Worm (Caenorhabditis elegans) whole organism, L1 larva: ENCODE measurements around the gene Y55B1BL.1.

ENCODE experiments used
- ces-1 ChIP-seq: fragments of 150-350 bp; optimal IDR thresholded peaks from 2 replicates; lab custom pipeline; 2014; ENCODE audit warnings: missing biosample characterization, missing genetic modification reagents, missing genetic modification characterization
- elt-3 ChIP-seq, 6 experiments: fragments of 150-350 bp in 1 of 6; sonication (generic microtip); optimal IDR thresholded peaks; 2 replicates each; lab custom pipeline; 2017 to 2018; ENCODE audit warnings: missing biosample characterization in 6 of 6, missing genetic modification characterization in 6 of 6, inconsistent platforms in 1 of 6
- fkh-10 ChIP-seq: sonication (generic microtip); optimal IDR thresholded peaks from 2 replicates; lab custom pipeline; 2017; ENCODE audit warnings: missing biosample characterization, missing genetic modification reagents, missing genetic modification characterization
- jun-1 ChIP-seq: fragments of 150-350 bp; optimal IDR thresholded peaks from 2 replicates; lab custom pipeline; 2014; ENCODE audit warnings: missing biosample characterization, missing genetic modification reagents, missing genetic modification characterization
- lin-15B ChIP-seq: fragments of 150-350 bp; sonication (generic microtip); optimal IDR thresholded peaks from 3 replicates; lab custom pipeline; 2014; ENCODE audit warnings: missing biosample characterization, missing genetic modification characterization
- lin-39 ChIP-seq: fragments of 150-350 bp; optimal IDR thresholded peaks from 2 replicates; lab custom pipeline; 2014; ENCODE audit warnings: missing biosample characterization, missing genetic modification reagents, missing genetic modification characterization
- nhr-12 ChIP-seq: sonication (generic microtip); optimal IDR thresholded peaks from 2 replicates; lab custom pipeline; 2017; ENCODE audit warnings: missing biosample characterization, missing genetic modification characterization
- nhr-237 ChIP-seq: fragments of 150-350 bp; optimal IDR thresholded peaks from 2 replicates; lab custom pipeline; 2014; ENCODE audit warnings: missing biosample characterization, missing genetic modification characterization
- nhr-28 ChIP-seq: fragments of 150-350 bp; optimal IDR thresholded peaks from 2 replicates; lab custom pipeline; 2014; ENCODE audit warnings: missing biosample characterization, missing genetic modification characterization
- sox-4 ChIP-seq: sonication (generic microtip); optimal IDR thresholded peaks from 2 replicates; lab custom pipeline; 2016; ENCODE audit warnings: missing genetic modification characterization, missing compliant biosample characterization
- zag-1 ChIP-seq: fragments of 150-350 bp; optimal IDR thresholded peaks from 2 replicates; lab custom pipeline; 2014; ENCODE audit warnings: missing biosample characterization, missing genetic modification characterization
- ztf-11 ChIP-seq, 2 experiments: sonication (generic microtip); optimal IDR thresholded peaks; 2 replicates each; lab custom pipeline; 2016 to 2017; ENCODE audit warnings: missing genetic modification characterization in 2 of 2, missing biosample characterization in 1 of 2, missing compliant biosample characterization in 1 of 2
- ztf-4 ChIP-seq: fragments of 150-350 bp; optimal IDR thresholded peaks from 2 replicates; lab custom pipeline; 2014; ENCODE audit warnings: missing biosample characterization, missing genetic modification characterization

DNA sequence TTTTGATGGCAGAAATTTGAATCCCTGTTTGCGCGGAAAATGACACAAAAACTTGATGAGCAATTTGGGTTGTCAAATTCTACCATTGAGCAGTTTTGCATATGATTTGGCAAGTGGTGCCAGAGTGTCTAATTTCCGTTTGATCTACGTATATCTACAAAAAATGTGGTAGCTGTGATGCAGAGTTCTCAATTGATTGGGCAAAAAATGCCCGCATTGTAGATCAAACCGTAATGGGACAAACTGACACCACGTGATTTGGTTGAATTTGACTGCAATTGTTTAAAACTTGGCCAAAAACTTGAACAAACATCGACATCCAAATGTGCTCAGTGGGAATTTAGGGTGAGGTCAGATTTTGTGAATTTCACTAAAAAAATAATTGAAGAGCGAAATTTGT is 19.7 kb upstream of the Y55B1BL.1 start, which contains the start of gene K10F12.7:
- no peak for TF ChIP-seq ces-1 (GFP tag; lab: Kevin White, UChicago)
- no peak for TF ChIP-seq elt-3 (tag; optimal IDR thresholded peaks at IDR 0.05; lab: Kevin White, UChicago)
- no peak for TF ChIP-seq nhr-237
- TF ChIP-seq zag-1 (tag; lab: Kevin White, UChicago) = no peak
- TF ChIP-seq ztf-11 (tag; optimal IDR thresholded peaks at IDR 0.05; lab: Kevin White, UChicago) = no peak
- TF ChIP-seq lin-15B (tag; lab: Kevin White, UChicago) = no peak
- no peak for TF ChIP-seq nhr-12
- TF ChIP-seq sox-4 (tag; lab: Kevin White, UChicago) = no peak
- TF ChIP-seq lin-39 = no peak
- no peak for TF ChIP-seq fkh-10 (GFP tag; lab: Kevin White, UChicago)
- TF ChIP-seq ztf-4 (tag; lab: Kevin White, UChicago) = no peak
- TF ChIP-seq jun-1 (tag; lab: Kevin White, UChicago) = no peak
- no peak for TF ChIP-seq nhr-28 (tag; lab: Kevin White, UChicago)
